Fruit fly (Drosophila melanogaster) whole organism, wandering third instar larva: ENCODE data around the gene CG12493.

Experiments
- Abd-B ChIP-seq: fragments of >200 bp; optimal IDR thresholded peaks from 2 replicates; lab custom pipeline; 2017; ENCODE audit warnings: missing biosample characterization, missing genetic modification characterization
- Hr83 ChIP-seq: fragments of 200-300 bp; sonication (Bioruptor generic); optimal IDR thresholded peaks from 2 replicates; lab custom pipeline; 2016; ENCODE audit warnings: missing biosample characterization, mild to moderate bottlenecking, missing genetic modification characterization, moderate library complexity; ENCODE audit not compliant: poor library complexity, severe bottlenecking
- Mio ChIP-seq: sonication (Bioruptor generic); optimal IDR thresholded peaks from 2 replicates; lab custom pipeline; 2016; ENCODE audit warnings: missing biosample characterization, missing genetic modification characterization
- br ChIP-seq: fragments of 200-800 bp; sonication (Bioruptor generic); optimal IDR thresholded peaks from 2 replicates; lab custom pipeline; 2016; ENCODE audit warnings: missing biosample characterization, missing genetic modification characterization
- ey ChIP-seq: fragments of 200-800 bp; sonication (Bioruptor generic); optimal IDR thresholded peaks from 2 replicates; lab custom pipeline; 2016; ENCODE audit warnings: missing biosample characterization, missing genetic modification characterization
- foxo ChIP-seq, 2 experiments: fragments of 200-800 bp; sonication (Bioruptor generic); optimal IDR thresholded peaks; 2 replicates in 1 of 2; 3 replicates in 1 of 2; lab custom pipeline; 2016 to 2017; ENCODE audit warnings: missing biosample characterization in 2 of 2, missing genetic modification characterization in 2 of 2
- pan ChIP-seq: fragments of >200 bp; optimal IDR thresholded peaks from 2 replicates; lab custom pipeline; 2017
- sv ChIP-seq: fragments of 200-800 bp; sonication (Bioruptor generic); optimal IDR thresholded peaks from 3 replicates; lab custom pipeline; 2016; ENCODE audit warnings: missing biosample characterization, missing genetic modification characterization
- tai ChIP-seq: sonication (Bioruptor generic); optimal IDR thresholded peaks from 2 replicates; lab custom pipeline; 2016; ENCODE audit warnings: missing biosample characterization, missing genetic modification characterization
- usp ChIP-seq: fragments of >200 bp; optimal IDR thresholded peaks from 2 replicates; lab custom pipeline; 2017; ENCODE audit warnings: missing biosample characterization, missing genetic modification characterization

DNA sequence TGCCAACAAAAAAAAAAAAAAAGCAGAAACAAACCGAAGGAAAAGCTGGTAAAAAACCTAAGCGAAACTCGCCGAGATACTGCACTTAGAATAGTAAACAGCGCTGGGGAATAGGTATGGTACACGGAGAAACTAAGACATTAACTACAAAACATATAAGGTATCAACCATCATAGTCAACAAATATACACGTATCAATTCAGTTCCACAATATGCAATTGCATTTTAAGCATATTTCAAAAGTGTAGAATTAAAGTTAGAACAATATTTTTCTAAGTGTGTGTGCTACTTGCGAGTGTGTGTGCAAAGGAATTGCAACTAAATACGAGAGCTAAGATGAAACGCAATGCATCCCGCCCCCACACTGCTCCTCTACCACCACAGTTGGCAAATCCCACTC, 45.7 kb downstream of the CG12493 start:
- no peak for TF ChIP-seq usp (GFP tag; lab: Kevin White, UChicago)
- no peak for TF ChIP-seq Mio (GFP tag; lab: Kevin White, UChicago)
- no peak for TF ChIP-seq sv
- TF ChIP-seq foxo (GFP tag; optimal IDR thresholded peaks at IDR 0.05; lab: Kevin White, UChicago) = no peak
- TF ChIP-seq Abd-B = no peak
- TF ChIP-seq tai (GFP tag; lab: Kevin White, UChicago) = no peak
- TF ChIP-seq Hr83 (GFP tag; lab: Kevin White, UChicago) = no peak
- TF ChIP-seq br (GFP tag; lab: Kevin White, UChicago) = no peak
- TF ChIP-seq pan (lab: Kevin White, UChicago) = no peak
- TF ChIP-seq ey (GFP tag; lab: Kevin White, UChicago) = no peak
